Worm (Caenorhabditis elegans) whole organism, L2 larva: ENCODE results near the gene C05B5.16.

Experiments
- C34F6.9 ChIP-seq: fragments of 150-350 bp; optimal IDR thresholded peaks from 2 replicates; lab custom pipeline; 2014; ENCODE audit warnings: missing biosample characterization, missing genetic modification characterization
- F13H6.1 ChIP-seq: sonication (generic microtip); optimal IDR thresholded peaks from 2 replicates; lab custom pipeline; 2016; ENCODE audit warnings: missing genetic modification characterization, missing compliant biosample characterization
- R02D3.7 ChIP-seq: fragments of 150-350 bp; optimal IDR thresholded peaks from 2 replicates; lab custom pipeline; 2014; ENCODE audit warnings: missing biosample characterization, missing genetic modification characterization
- Y55F3AM.14 ChIP-seq: fragments of 200-800 bp; sonication (Bioruptor generic); optimal IDR thresholded peaks from 2 replicates; lab custom pipeline; 2018; ENCODE audit warnings: mild to moderate bottlenecking, missing genetic modification characterization, missing compliant biosample characterization
- ZK546.5 ChIP-seq: sonication (generic microtip); optimal IDR thresholded peaks from 2 replicates; lab custom pipeline; 2017; ENCODE audit warnings: missing biosample characterization, missing genetic modification characterization
- alr-1 ChIP-seq: fragments of 150-350 bp; optimal IDR thresholded peaks from 2 replicates; lab custom pipeline; 2014; ENCODE audit warnings: missing biosample characterization, missing genetic modification characterization
- aly-2 ChIP-seq: fragments of 150-350 bp; optimal IDR thresholded peaks from 2 replicates; lab custom pipeline; 2014; ENCODE audit warnings: missing biosample characterization, missing genetic modification characterization
- ama-1 ChIP-seq: fragments of 150-350 bp; optimal IDR thresholded peaks from 2 replicates; lab custom pipeline; 2018; ENCODE audit warnings: inconsistent platforms
- blmp-1 ChIP-seq: sonication (generic microtip); optimal IDR thresholded peaks from 2 replicates; lab custom pipeline; 2017; ENCODE audit warnings: missing genetic modification characterization, mild to moderate bottlenecking, missing compliant biosample characterization, antibody characterized with exemption, moderate library complexity; ENCODE audit not compliant: insufficient read depth
- ceh-16 ChIP-seq: fragments of 150-350 bp; optimal IDR thresholded peaks from 2 replicates; lab custom pipeline; 2014; ENCODE audit warnings: missing biosample characterization, missing genetic modification characterization
- crh-2 ChIP-seq: sonication (generic microtip); optimal IDR thresholded peaks from 2 replicates; lab custom pipeline; 2017; ENCODE audit warnings: missing biosample characterization, missing genetic modification characterization
- dmd-4 ChIP-seq: sonication (generic microtip); optimal IDR thresholded peaks from 2 replicates; lab custom pipeline; 2017; ENCODE audit warnings: missing biosample characterization, missing genetic modification characterization
- elt-1 ChIP-seq: fragments of 150-350 bp; optimal IDR thresholded peaks from 2 replicates; lab custom pipeline; 2014; ENCODE audit warnings: missing biosample characterization, missing genetic modification characterization
- elt-3 ChIP-seq: sonication (generic microtip); optimal IDR thresholded peaks from 2 replicates; lab custom pipeline; 2017; ENCODE audit warnings: missing biosample characterization, missing genetic modification characterization
- fos-1 ChIP-seq: fragments of 150-350 bp; optimal IDR thresholded peaks from 2 replicates; lab custom pipeline; 2014; ENCODE audit warnings: missing biosample characterization, missing genetic modification characterization
- gmeb-1 ChIP-seq: fragments of 150-350 bp; optimal IDR thresholded peaks from 2 replicates; lab custom pipeline; 2014; ENCODE audit warnings: missing biosample characterization, missing genetic modification characterization
- lin-11 ChIP-seq: fragments of 150-350 bp; sonication (generic microtip); optimal IDR thresholded peaks from 2 replicates; lab custom pipeline; 2014; ENCODE audit warnings: missing biosample characterization, missing genetic modification characterization, inconsistent platforms, mixed read lengths
- lin-39 ChIP-seq: fragments of 150-350 bp; optimal IDR thresholded peaks from 2 replicates; lab custom pipeline; 2014; ENCODE audit warnings: missing biosample characterization, missing genetic modification reagents, missing genetic modification characterization
- lsy-2 ChIP-seq, 2 experiments: fragments of 150-350 bp in 1 of 2; sonication (generic microtip) in 1 of 2; optimal IDR thresholded peaks; 2 replicates each; lab custom pipeline; 2014 to 2017; ENCODE audit warnings: missing biosample characterization in 2 of 2, missing genetic modification characterization in 2 of 2
- mab-5 ChIP-seq: fragments of 150-350 bp; optimal IDR thresholded peaks from 2 replicates; lab custom pipeline; 2014; ENCODE audit warnings: missing biosample characterization, missing genetic modification characterization
- mbf-1 ChIP-seq: sonication (generic microtip); optimal IDR thresholded peaks from 2 replicates; lab custom pipeline; 2017; ENCODE audit warnings: missing biosample characterization, missing genetic modification characterization
- mdl-1 ChIP-seq, 2 experiments: fragments of 150-350 bp in 1 of 2; sonication (generic microtip) in 1 of 2; optimal IDR thresholded peaks; 2 replicates each; lab custom pipeline; 2017; ENCODE audit warnings: missing biosample characterization in 2 of 2, missing genetic modification characterization in 2 of 2
- nhr-10 ChIP-seq: sonication (generic microtip); optimal IDR thresholded peaks from 2 replicates; lab custom pipeline; 2017; ENCODE audit warnings: missing biosample characterization, missing genetic modification characterization
- nhr-12 ChIP-seq: fragments of 150-350 bp; optimal IDR thresholded peaks from 2 replicates; lab custom pipeline; 2014; ENCODE audit warnings: missing biosample characterization, missing genetic modification characterization
- nhr-129 ChIP-seq: fragments of 150-350 bp; optimal IDR thresholded peaks from 2 replicates; lab custom pipeline; 2014; ENCODE audit warnings: missing biosample characterization, missing genetic modification characterization
- nhr-21 ChIP-seq: fragments of 150-350 bp; optimal IDR thresholded peaks from 2 replicates; lab custom pipeline; 2014; ENCODE audit warnings: missing biosample characterization, missing genetic modification characterization
- nhr-23 ChIP-seq: fragments of 150-350 bp; optimal IDR thresholded peaks from 2 replicates; lab custom pipeline; 2014; ENCODE audit warnings: missing biosample characterization, missing genetic modification reagents, missing genetic modification characterization
- nhr-237 ChIP-seq: fragments of 150-350 bp; optimal IDR thresholded peaks from 2 replicates; lab custom pipeline; 2014; ENCODE audit warnings: missing biosample characterization, missing genetic modification characterization
- nhr-25 ChIP-seq: fragments of 150-350 bp; sonication (generic microtip); optimal IDR thresholded peaks from 3 replicates; lab custom pipeline; 2014; ENCODE audit warnings: missing biosample characterization, missing genetic modification characterization
- nhr-77 ChIP-seq: fragments of 150-350 bp; optimal IDR thresholded peaks from 2 replicates; lab custom pipeline; 2014; ENCODE audit warnings: missing biosample characterization, missing genetic modification characterization
- peb-1 ChIP-seq: fragments of 150-350 bp; optimal IDR thresholded peaks from 2 replicates; lab custom pipeline; 2014; ENCODE audit warnings: missing biosample characterization, missing genetic modification characterization
- sem-4 ChIP-seq: fragments of 150-350 bp; optimal IDR thresholded peaks from 2 replicates; lab custom pipeline; 2014; ENCODE audit warnings: missing biosample characterization, missing genetic modification reagents, missing genetic modification characterization
- skn-1 ChIP-seq: sonication (generic microtip); optimal IDR thresholded peaks from 2 replicates; lab custom pipeline; 2017; ENCODE audit warnings: missing biosample characterization, missing genetic modification characterization
- sma-3 ChIP-seq: sonication (generic microtip); optimal IDR thresholded peaks from 2 replicates; lab custom pipeline; 2016; ENCODE audit warnings: missing genetic modification reagents, missing genetic modification characterization, missing compliant biosample characterization
- sma-9 ChIP-seq, 2 experiments: fragments of 150-350 bp in 1 of 2; sonication (generic microtip) in 1 of 2; optimal IDR thresholded peaks; 2 replicates each; lab custom pipeline; 2014 to 2016; ENCODE audit warnings: missing genetic modification characterization in 2 of 2, mild to moderate bottlenecking in 1 of 2, missing biosample characterization in 1 of 2, missing compliant biosample characterization in 1 of 2, missing genetic modification reagents in 1 of 2, moderate library complexity in 1 of 2
- unc-39 ChIP-seq: fragments of 150-350 bp; optimal IDR thresholded peaks from 2 replicates; lab custom pipeline; 2014; ENCODE audit warnings: missing biosample characterization, missing genetic modification characterization
- unc-62 ChIP-seq: fragments of 150-350 bp; optimal IDR thresholded peaks from 2 replicates; lab custom pipeline; 2014; ENCODE audit warnings: missing biosample characterization, missing genetic modification reagents, missing genetic modification characterization
- ztf-1 ChIP-seq: fragments of 200-800 bp; sonication (Bioruptor generic); conservative IDR thresholded peaks from 2 replicates; pipeline ENCODE4 v1.3.6; 2022; ENCODE audit warnings: missing genetic modification characterization, missing compliant biosample characterization

C05B5.16 gene

ce11 chrIII:9999235-9999634, 13.0 kb upstream of the C05B5.16 start, which contains the start of gene C05B5.17:
C05B5.17 (minus strand) TSS chrIII:9999335.
- TF ChIP-seq sma-3 (no peak), sem-4 (no peak), sma-9 (GFP tag; optimal IDR thresholded peaks at IDR 0.05; lab: Kevin White, UChicago) (no peak), sma-9 (tag; optimal IDR thresholded peaks at IDR 0.05; lab: Kevin White, UChicago) (no peak), ama-1 (no peak), elt-3 (tag; lab: Kevin White, UChicago) (no peak), mbf-1 (no peak), nhr-237 (no peak), F13H6.1 (tag; lab: Kevin White, UChicago) (no peak), nhr-12 (tag; lab: Kevin White, UChicago) (no peak), nhr-129 (tag; lab: Kevin White, UChicago) (no peak), ztf-1 (GFP tag; lab: Robert Waterston, UW) (no peak), ceh-16 (tag; lab: Kevin White, UChicago) (no peak), unc-39 (tag; lab: Kevin White, UChicago) (no peak), mab-5 (tag; lab: Kevin White, UChicago) (no peak), aly-2 (no peak), C34F6.9 (tag; lab: Kevin White, UChicago) (no peak), fos-1 (no peak), crh-2 (tag; lab: Kevin White, UChicago) (no peak), lin-39 (tag; lab: Kevin White, UChicago) (no peak), blmp-1 (tag; lab: Kevin White, UChicago) (no peak)

ce11 chrIII:10000428-10000827, 11.8 kb upstream of the C05B5.16 start, which contains the start of gene C05B5.2:
C05B5.2 (minus strand) TSS chrIII:10000528.
- TF ChIP-seq nhr-77 (tag; lab: Kevin White, UChicago) (no peak), R02D3.7 (no peak)

ce11 chrIII:10001060-10001459, 11.2 kb upstream of the C05B5.16 start, which contains the start of gene C05B5.5:
C05B5.5 (plus strand) TSS chrIII:10001360.
- TF ChIP-seq nhr-23 (tag; lab: Kevin White, UChicago): no peak
- peak; percentile 31 for TF ChIP-seq fos-1

ce11 chrIII:10004213-10004612, 8.0 kb upstream of the C05B5.16 start, which contains the start of gene C05B5.11:
C05B5.11 (plus strand) TSS chrIII:10004513.
- no peak for TF ChIP-seq nhr-129 (tag; lab: Kevin White, UChicago)
- no peak for TF ChIP-seq lsy-2 (tag; optimal IDR thresholded peaks at IDR 0.05; lab: Kevin White, UChicago)
- TF ChIP-seq Y55F3AM.14: no peak
- no peak for TF ChIP-seq peb-1 (tag; lab: Kevin White, UChicago)
- no peak for TF ChIP-seq ZK546.5 (tag; lab: Kevin White, UChicago)
- no peak for TF ChIP-seq elt-3 (tag; lab: Kevin White, UChicago)
- no peak for TF ChIP-seq nhr-21
- no peak for TF ChIP-seq nhr-237
- no peak for TF ChIP-seq blmp-1 (tag; lab: Kevin White, UChicago)
- TF ChIP-seq unc-62 (GFP tag; lab: Kevin White, UChicago): no peak
- no peak for TF ChIP-seq mab-5 (tag; lab: Kevin White, UChicago)
- TF ChIP-seq gmeb-1 (tag; lab: Kevin White, UChicago): no peak
- TF ChIP-seq ceh-16 (tag; lab: Kevin White, UChicago): no peak
- TF ChIP-seq nhr-77 (tag; lab: Kevin White, UChicago): no peak
- TF ChIP-seq elt-1 (tag; lab: Kevin White, UChicago): no peak
- TF ChIP-seq lin-11 (tag; lab: Kevin White, UChicago): no peak
- no peak for TF ChIP-seq sma-9 (GFP tag; optimal IDR thresholded peaks at IDR 0.05; lab: Kevin White, UChicago)
- no peak for TF ChIP-seq sma-9 (tag; optimal IDR thresholded peaks at IDR 0.05; lab: Kevin White, UChicago)
- no peak for TF ChIP-seq dmd-4 (tag; lab: Kevin White, UChicago)
- TF ChIP-seq alr-1 (tag; lab: Kevin White, UChicago): no peak
- TF ChIP-seq ztf-1 (GFP tag; lab: Robert Waterston, UW): no peak

- TF ChIP-seq nhr-21 (peak; percentile 46), aly-2 (no peak), fos-1 (peak; percentile 55), sma-9 (GFP tag; optimal IDR thresholded peaks at IDR 0.05; lab: Kevin White, UChicago) (peak; percentile 33), sma-9 (tag; optimal IDR thresholded peaks at IDR 0.05; lab: Kevin White, UChicago) (no peak), ceh-16 (tag; lab: Kevin White, UChicago) (peak; percentile 6), blmp-1 (tag; lab: Kevin White, UChicago) (peak; percentile 31), gmeb-1 (tag; lab: Kevin White, UChicago) (no peak), skn-1 (tag; lab: Kevin White, UChicago) (no peak), nhr-25 (tag; lab: Kevin White, UChicago) (peak; percentile 86), sma-3 (peak; percentile 76), nhr-129 (tag; lab: Kevin White, UChicago) (peak; percentile 54), nhr-10 (no peak), mdl-1 (tag; optimal IDR thresholded peaks at IDR 0.05; lab: Kevin White, UChicago) (no peak)
Observed at ce11 chrIII:10006734-10007348, 5.4 kb upstream of the C05B5.16 start, which contains the start of gene C05B5.8. C05B5.8 (minus strand) TSS chrIII:10006784.
